Worm (Caenorhabditis elegans) whole organism, late embryonic: ENCODE data around the gene kin-26.

Experiments used
- ets-4 ChIP-seq: sonication (generic microtip); optimal IDR thresholded peaks from 2 replicates; lab custom pipeline; 2016; ENCODE audit warnings: missing genetic modification characterization, missing compliant biosample characterization
- lin-11 ChIP-seq: fragments of 200-800 bp; sonication (Bioruptor generic); optimal IDR thresholded peaks from 2 replicates; lab custom pipeline; 2018; ENCODE audit warnings: mild to moderate bottlenecking, missing genetic modification characterization, missing compliant biosample characterization
- ref-2 ChIP-seq: sonication (generic microtip); optimal IDR thresholded peaks from 2 replicates; lab custom pipeline; 2016; ENCODE audit warnings: missing genetic modification characterization, missing compliant biosample characterization
- sox-2 ChIP-seq: fragments of 200-800 bp; sonication (Bioruptor generic); IDR thresholded peaks from 2 replicates; pipeline ENCODE4 v1.3.6; 2022; ENCODE audit warnings: missing genetic modification reagents, missing genetic modification characterization, missing compliant biosample characterization
- zip-5 ChIP-seq: sonication (generic microtip); optimal IDR thresholded peaks from 2 replicates; lab custom pipeline; 2016; ENCODE audit warnings: missing genetic modification characterization, missing compliant biosample characterization

ce11 chrIV:7879017-7879416, 1.3 kb upstream of the kin-26 start, which contains the start of gene srt-73:
- TF ChIP-seq lin-11, result no peak
- no peak for TF ChIP-seq ets-4 (tag; lab: Kevin White, UChicago)
- TF ChIP-seq zip-5, result no peak
- no peak for TF ChIP-seq sox-2 (GFP tag; lab: Robert Waterston, UW)
- no peak for TF ChIP-seq ref-2
